Worm (Caenorhabditis elegans) whole organism, dauer: ENCODE measurements around the gene F42G2.5.

Experiments used
- unc-62 ChIP-seq: sonication (generic microtip); optimal IDR thresholded peaks from 2 replicates; lab custom pipeline; 2017; ENCODE audit warnings: missing biosample characterization, missing genetic modification reagents, missing genetic modification characterization

Gene F42G2.5

DNA sequence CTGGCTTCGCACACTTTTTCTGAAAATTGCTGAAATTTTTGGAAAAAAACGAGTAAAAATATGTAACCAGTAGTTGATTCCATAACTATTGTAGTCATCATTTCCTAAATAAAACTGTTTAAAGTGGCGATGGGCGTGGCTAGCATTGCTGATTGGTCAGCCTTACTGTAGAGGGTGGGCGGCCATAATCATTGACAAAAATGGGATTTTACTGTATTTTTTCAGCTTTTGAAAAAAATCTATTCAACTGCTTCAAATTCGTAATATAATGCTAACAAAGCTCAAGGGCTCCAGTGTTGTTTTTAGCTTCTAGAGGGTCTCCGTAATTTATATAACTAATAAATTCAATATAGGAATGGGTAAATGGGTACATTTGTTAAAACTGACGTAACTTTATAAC is 37.6 kb downstream of the F42G2.5 start, which contains the start of gene F16G10.7:
F16G10.7 (minus strand) TSS at position 101 of the 400 bp plus-strand sequence.
- no peak for TF ChIP-seq unc-62

DNA sequence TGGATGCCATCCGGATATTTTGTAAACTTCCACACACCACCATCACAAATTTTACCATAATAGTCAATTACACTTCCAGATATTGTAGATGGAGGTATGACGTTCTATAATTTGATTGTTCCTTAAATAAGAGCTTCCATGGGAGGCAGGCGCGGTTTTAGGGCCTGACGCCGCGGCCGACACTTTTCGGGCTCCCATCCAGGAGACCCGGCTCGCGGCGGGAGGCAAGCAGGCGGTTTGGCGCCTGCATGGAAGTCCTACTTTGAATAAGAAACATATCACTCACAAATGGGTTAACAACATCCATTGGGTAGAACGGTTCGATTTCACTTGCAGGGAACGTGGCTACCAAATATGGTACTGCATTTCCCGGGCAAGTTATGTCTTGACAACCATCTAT is 38.1 kb downstream of the F42G2.5 start:
- no peak for TF ChIP-seq unc-62

DNA sequence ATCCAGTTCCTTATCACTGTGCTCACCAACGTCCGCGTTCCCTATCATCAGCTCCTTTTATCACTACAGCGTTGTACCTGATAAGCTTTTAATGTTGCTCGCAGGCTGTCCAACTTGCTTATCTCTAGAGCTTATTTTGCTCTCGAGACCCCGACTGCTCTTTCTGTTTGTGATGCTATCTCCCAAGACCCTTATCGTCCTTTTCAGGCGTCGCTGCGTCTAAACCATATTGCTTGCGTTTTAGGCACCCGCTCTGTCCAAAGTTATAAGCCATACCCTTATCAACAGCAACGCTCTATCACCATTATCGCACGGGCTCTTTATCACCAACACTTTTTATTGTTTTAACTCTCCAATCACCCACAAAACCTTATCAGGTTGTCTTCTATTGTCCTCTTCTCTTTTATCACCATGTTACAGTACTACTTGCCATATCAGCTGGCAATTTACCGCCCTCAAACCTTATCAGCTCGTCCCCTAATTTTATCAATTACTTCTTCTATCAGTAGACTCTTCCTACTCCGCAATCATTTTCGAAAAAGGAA is 39.3 kb downstream of the F42G2.5 start:
- no peak for TF ChIP-seq unc-62

DNA sequence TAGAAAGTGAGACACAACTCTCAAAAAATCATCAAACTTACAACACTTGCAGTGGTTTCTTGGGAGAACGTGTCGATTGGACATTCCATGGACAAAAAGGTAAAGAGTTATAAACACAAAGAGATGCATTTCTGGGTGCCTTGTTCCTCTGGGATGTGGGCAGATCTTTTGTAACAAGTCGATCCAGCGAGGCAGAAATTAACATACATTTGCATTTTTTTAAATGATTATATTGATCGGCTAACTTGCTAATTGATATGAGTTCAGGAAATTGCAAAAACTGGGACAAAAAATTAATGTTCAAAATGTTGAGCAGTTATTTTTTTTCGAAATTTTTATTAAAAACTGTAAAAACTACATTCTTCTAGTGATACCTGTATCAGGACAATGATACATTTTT is 40.0 kb downstream of the F42G2.5 start, which contains the start of gene F16G10.6:
F16G10.6 (minus strand) TSS at position 101 of the 400 bp plus-strand sequence.
- no peak for TF ChIP-seq unc-62

DNA sequence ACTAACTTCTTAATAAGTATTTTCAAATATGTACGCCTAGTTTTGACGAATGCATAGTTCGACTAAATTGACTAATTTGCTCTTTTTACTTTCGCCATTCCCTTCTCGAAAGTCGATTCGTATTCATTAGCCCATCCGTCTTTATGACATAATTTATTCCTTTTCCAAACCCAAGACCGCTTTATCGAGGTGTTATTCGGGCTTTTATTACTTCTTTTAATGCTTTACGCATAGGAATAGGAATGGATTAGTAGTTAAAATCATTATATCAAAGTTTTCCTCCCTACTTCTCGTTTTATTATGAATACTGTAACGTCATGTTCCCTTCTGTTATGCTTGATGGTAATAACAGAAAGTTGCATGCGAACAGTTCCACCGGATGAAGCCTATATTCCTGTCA is 42.8 kb downstream of the F42G2.5 start, which contains the start of gene F16G10.2:
F16G10.2 (plus strand) TSS at position 301 of the 400 bp plus-strand sequence.
- no peak for TF ChIP-seq unc-62

DNA sequence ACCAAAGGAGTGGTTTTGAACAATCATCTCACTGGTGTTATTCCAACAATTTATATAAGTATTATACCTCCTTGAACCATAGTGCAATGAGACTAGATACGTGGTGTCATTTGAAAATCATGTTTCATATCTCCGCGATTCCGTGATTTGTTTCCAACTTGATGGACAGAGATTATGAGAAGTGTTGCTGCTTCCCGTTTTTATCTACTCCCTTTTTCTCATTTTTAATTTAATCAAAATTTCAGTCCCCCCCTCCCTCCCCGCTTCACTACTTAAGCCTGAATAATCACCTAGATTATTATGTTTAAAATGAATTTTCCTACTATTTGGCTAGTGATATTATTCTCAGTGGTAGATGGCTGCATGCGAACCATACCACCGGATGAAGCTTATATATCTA is 45.7 kb downstream of the F42G2.5 start, which contains the start of gene F16G10.3:
F16G10.3 (plus strand) TSS at position 301 of the 400 bp plus-strand sequence.
- no peak for TF ChIP-seq unc-62

DNA sequence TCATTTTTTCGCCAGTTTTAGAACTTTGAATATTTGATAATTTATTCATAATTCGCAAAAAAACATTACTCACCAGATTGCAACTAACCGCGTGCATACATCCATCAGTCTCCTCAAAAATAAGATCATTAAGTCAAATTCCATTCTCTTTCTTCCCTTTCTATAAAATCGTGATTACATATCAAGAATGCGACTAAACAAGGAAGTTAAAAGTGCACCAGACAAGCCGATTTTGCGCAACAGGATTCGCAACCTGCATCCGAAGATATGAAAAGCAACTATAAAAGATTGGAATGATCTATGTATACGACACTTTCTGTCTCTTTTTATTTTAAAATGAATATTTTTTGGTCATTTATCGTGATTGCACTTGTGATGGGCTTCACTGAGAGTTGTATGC is 48.8 kb downstream of the F42G2.5 start, which contains the start of gene hpo-25:
hpo-25 (plus strand) TSS at position 301 of the 400 bp plus-strand sequence.
- no peak for TF ChIP-seq unc-62

DNA sequence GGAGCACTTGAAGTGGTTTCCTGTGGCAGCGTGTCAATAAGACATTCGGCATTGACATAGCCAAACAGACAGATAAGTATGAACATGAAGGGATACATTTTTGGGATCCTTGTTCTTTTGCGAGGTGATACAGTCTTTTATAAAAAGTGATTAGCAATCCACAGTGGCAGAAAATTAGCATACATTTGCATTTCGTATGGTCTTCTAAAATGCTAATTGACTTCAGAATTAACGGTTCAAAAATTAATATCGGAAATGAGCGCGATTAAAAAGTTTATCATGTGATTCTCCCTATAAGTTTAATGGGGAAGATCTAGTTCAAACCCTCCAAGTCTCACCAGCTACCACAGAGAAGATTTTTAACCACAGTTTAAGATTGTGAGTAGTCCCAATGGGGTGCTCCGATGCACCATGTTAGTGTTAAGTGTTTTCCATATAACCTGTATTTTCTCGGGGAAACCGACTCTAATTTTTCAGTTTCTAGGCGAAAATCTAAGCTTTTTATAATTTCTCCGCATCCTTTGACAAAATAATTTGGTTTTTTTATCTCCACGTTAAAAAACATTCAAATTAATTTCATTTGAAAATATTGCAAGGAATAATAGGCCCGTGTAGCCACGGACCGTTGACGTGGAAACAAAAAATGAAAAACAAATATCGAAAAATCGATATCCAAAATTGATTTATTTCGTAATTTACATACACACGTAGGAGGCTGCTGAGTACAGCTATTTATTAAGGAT is 51.0 kb downstream of the F42G2.5 start, which contains the start of the genes F43C11.12 and F16G10.5:
F43C11.12 (minus strand) TSS at position 101 of the 743 bp plus-strand sequence.
F16G10.5 (plus strand) TSS at position 693 of the 743 bp plus-strand sequence.
- TF ChIP-seq unc-62, result no peak
